Worm (Caenorhabditis elegans): Measurements from ENCODE around the gene C03E10.3.

Gene C03E10.3

DNA sequence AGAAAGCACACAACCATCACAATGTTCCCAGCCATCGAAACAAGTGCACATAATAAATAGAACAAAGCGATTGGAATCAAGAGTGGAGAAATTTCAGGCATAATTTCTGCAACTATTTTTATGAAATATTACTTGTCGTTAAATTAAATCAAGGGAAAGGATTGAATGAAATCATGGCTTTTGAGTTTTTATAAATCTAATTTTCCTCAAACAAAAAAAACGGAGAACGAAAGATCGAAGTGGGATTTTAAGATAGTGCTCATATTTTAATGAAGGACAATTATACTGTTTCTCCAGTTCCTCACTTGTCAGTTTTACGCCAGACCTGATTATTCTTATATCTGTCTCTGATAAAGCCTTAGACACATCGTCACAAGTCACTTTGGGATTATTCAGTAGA is 33.8 kb upstream of the C03E10.3 start, which contains the start of gene srsx-33:
Gene srsx-33 (minus strand): TSS at position 101 of the 400 bp plus-strand sequence.
- TF ChIP-seq crh-2 (tag; optimal IDR thresholded peaks at IDR 0.05) (no peak), nhr-10 (tag; optimal IDR thresholded peaks at IDR 0.05) (no peak), mab-5 (tag; optimal IDR thresholded peaks at IDR 0.05) (no peak), ztf-1 (GFP tag; conservative IDR thresholded peaks at IDR 0.05) (no peak), fos-1 (tag; optimal IDR thresholded peaks at IDR 0.05) (no peak), mdl-1 (tag; optimal IDR thresholded peaks at IDR 0.05) (no peak), ZK546.5 (tag; optimal IDR thresholded peaks at IDR 0.05) (no peak), ztf-11 (tag; optimal IDR thresholded peaks at IDR 0.05) (no peak), mbf-1 (tag; optimal IDR thresholded peaks at IDR 0.05) (no peak), nhr-21 (tag; optimal IDR thresholded peaks at IDR 0.05) (no peak), sma-9 (GFP tag; optimal IDR thresholded peaks at IDR 0.05) (no peak), sma-9 (tag; optimal IDR thresholded peaks at IDR 0.05) (no peak), egl-27 (tag; optimal IDR thresholded peaks at IDR 0.05) (no peak), lin-11 (tag; optimal IDR thresholded peaks at IDR 0.05) (no peak), F13H6.1 (tag; optimal IDR thresholded peaks at IDR 0.05) (no peak)

DNA sequence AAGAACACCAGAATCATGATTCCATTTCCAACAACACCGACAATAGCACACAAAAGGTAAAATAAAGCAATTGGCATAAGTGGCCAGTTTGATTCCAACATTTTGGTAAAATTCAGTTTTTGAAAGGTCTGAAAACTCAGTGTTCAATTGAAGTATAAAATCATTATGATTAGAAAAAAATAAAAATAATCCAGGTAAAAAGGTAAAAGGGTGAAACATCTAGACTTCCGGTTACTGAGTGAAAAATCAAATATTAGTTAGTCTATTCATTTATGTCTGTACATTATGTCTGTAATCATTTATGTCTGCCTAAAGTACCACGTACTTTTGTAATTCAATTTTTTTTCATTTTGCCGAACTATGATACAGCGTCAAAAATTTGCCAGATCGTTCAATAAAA is 31.2 kb upstream of the C03E10.3 start, which contains the start of gene srsx-31:
Gene srsx-31 (minus strand): TSS at position 101 of the 400 bp plus-strand sequence.
- no peak for TF ChIP-seq ZK546.5 (tag; optimal IDR thresholded peaks at IDR 0.05)
- no peak for TF ChIP-seq lsy-2 (tag; optimal IDR thresholded peaks at IDR 0.05)
- no peak for TF ChIP-seq alr-1 (tag; optimal IDR thresholded peaks at IDR 0.05)
- TF ChIP-seq nhr-21 (tag; optimal IDR thresholded peaks at IDR 0.05) = no peak
- no peak for TF ChIP-seq unc-39 (tag; optimal IDR thresholded peaks at IDR 0.05)
- no peak for TF ChIP-seq ceh-16 (tag; optimal IDR thresholded peaks at IDR 0.05)
- TF ChIP-seq skn-1 (tag; optimal IDR thresholded peaks at IDR 0.05) = no peak
- no peak for TF ChIP-seq nhr-11 (tag; optimal IDR thresholded peaks at IDR 0.05)
- TF ChIP-seq nhr-25 (tag; optimal IDR thresholded peaks at IDR 0.05) = no peak
- TF ChIP-seq sem-4 (tag; optimal IDR thresholded peaks at IDR 0.05) = no peak
- TF ChIP-seq lin-39 (tag; optimal IDR thresholded peaks at IDR 0.05) = no peak
- TF ChIP-seq egl-27 (tag; optimal IDR thresholded peaks at IDR 0.05) = no peak
- no peak for TF ChIP-seq mdl-1 (tag; optimal IDR thresholded peaks at IDR 0.05)
- no peak for TF ChIP-seq aly-2 (tag; optimal IDR thresholded peaks at IDR 0.05)

DNA sequence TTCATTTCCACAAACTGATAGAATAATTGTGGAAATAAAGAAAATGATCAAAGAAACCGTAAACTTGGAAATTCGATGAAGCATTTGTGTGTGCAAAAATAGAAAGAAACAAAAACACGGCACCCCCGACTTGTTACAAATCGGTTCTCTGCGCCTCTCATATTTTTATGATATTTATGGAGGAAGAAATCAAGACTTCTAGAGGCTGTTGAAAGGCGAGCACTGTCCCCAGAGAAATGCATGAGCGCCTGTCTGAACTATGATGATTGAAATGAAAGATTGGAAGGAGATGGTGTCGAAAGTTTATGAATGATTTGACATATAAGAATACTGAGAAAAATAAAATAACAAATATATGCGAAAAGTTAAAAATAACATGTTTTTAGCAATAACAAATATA is 27.3 kb upstream of the C03E10.3 start, which contains the start of gene lgc-36:
Gene lgc-36 (minus strand): TSS at position 101 of the 400 bp plus-strand sequence.
- no peak for TF ChIP-seq unc-55 (GFP tag; optimal IDR thresholded peaks at IDR 0.05)
- no peak for TF ChIP-seq ceh-16 (tag; optimal IDR thresholded peaks at IDR 0.05)
- TF ChIP-seq ceh-82 (tag; optimal IDR thresholded peaks at IDR 0.05) = no peak
- no peak for TF ChIP-seq sma-3 (GFP tag; optimal IDR thresholded peaks at IDR 0.05)
- TF ChIP-seq lsy-2 (tag; optimal IDR thresholded peaks at IDR 0.05) = no peak
- no peak for TF ChIP-seq R02D3.7 (tag; optimal IDR thresholded peaks at IDR 0.05)
- no peak for TF ChIP-seq nhr-11 (tag; optimal IDR thresholded peaks at IDR 0.05)
- no peak for TF ChIP-seq elt-3 (tag; optimal IDR thresholded peaks at IDR 0.05)
- no peak for TF ChIP-seq sma-9 (GFP tag; optimal IDR thresholded peaks at IDR 0.05)
- TF ChIP-seq sma-9 (tag; optimal IDR thresholded peaks at IDR 0.05) = no peak
- TF ChIP-seq mab-5 (tag; optimal IDR thresholded peaks at IDR 0.05) = no peak
- no peak for TF ChIP-seq dmd-4 (tag; optimal IDR thresholded peaks at IDR 0.05)
- no peak for TF ChIP-seq lin-39 (tag; optimal IDR thresholded peaks at IDR 0.05)
- no peak for TF ChIP-seq ama-1 (optimal IDR thresholded peaks at IDR 0.05)
- TF ChIP-seq nhr-10 (tag; optimal IDR thresholded peaks at IDR 0.05) = no peak
- TF ChIP-seq crh-2 (tag; optimal IDR thresholded peaks at IDR 0.05) = no peak
- TF ChIP-seq C34F6.9 (tag; optimal IDR thresholded peaks at IDR 0.05) = no peak
- no peak for TF ChIP-seq unc-39 (tag; optimal IDR thresholded peaks at IDR 0.05)
- no peak for TF ChIP-seq nhr-21 (tag; optimal IDR thresholded peaks at IDR 0.05)

- TF ChIP-seq nhr-12 (tag; optimal IDR thresholded peaks at IDR 0.05) = no peak
These were observed 25.6 kb upstream of the C03E10.3 start, which contains the start of gene F07B10.7 for ce11 chrV:11260622-11261021. Gene F07B10.7 (minus strand): TSS chrV:11260722.

- no peak for TF ChIP-seq aly-2 (tag; optimal IDR thresholded peaks at IDR 0.05)
- TF ChIP-seq gmeb-1 (tag; optimal IDR thresholded peaks at IDR 0.05) = no peak
These were observed 23.2 kb upstream of the C03E10.3 start, which contains the start of gene F07B10.4 for ce11 chrV:11263025-11263424. Gene F07B10.4 (minus strand): TSS chrV:11263125.
